Worm (Caenorhabditis elegans): ENCODE results near the gene Y54G2A.38.

ce11 chrIV:2759163-2759562 is at the start of gene Y54G2A.38:
- TF ChIP-seq ama-1 (optimal IDR thresholded peaks at IDR 0.05) (no peak), blmp-1 (tag; optimal IDR thresholded peaks at IDR 0.05; ENCODE audit: insufficient read depth) (no peak), zag-1 (tag; optimal IDR thresholded peaks at IDR 0.05) (no peak), F13H6.1 (tag; optimal IDR thresholded peaks at IDR 0.05) (no peak), ztf-1 (GFP tag; conservative IDR thresholded peaks at IDR 0.05) (no peak), alr-1 (tag; optimal IDR thresholded peaks at IDR 0.05) (no peak), snpc-4 (tag; optimal IDR thresholded peaks at IDR 0.05) (no peak), lin-39 (tag; optimal IDR thresholded peaks at IDR 0.05) (no peak), nhr-25 (tag; optimal IDR thresholded peaks at IDR 0.05) (no peak), nhr-77 (tag; optimal IDR thresholded peaks at IDR 0.05) (no peak), lin-13 (GFP tag; optimal IDR thresholded peaks at IDR 0.05) (no peak)

All from whole organism, L2 larva.